Fruit fly (Drosophila melanogaster) whole organism, pupa: ENCODE results near the gene Torsin.

Experiments used
- CG13204 ChIP-seq: fragments of 200-800 bp; sonication (Bioruptor generic); optimal IDR thresholded peaks from 2 replicates; lab custom pipeline; 2018; ENCODE audit warnings: missing biosample characterization, mild to moderate bottlenecking, missing genetic modification characterization, moderate library complexity
- CG17806 ChIP-seq: fragments of 200-800 bp; sonication (Bioruptor generic); optimal IDR thresholded peaks from 2 replicates; lab custom pipeline; 2018; ENCODE audit warnings: missing biosample characterization, mild to moderate bottlenecking, missing genetic modification characterization, moderate library complexity
- EcR ChIP-seq: fragments of 200-800 bp; sonication (Bioruptor generic); optimal IDR thresholded peaks from 3 replicates; lab custom pipeline; 2019; ENCODE audit warnings: missing biosample characterization, missing genetic modification characterization, mild to moderate bottlenecking, moderate library complexity, missing genetic modification reagents
- Ets98B ChIP-seq: fragments of 200-800 bp; sonication (Bioruptor generic); IDR thresholded peaks from 2 replicates; pipeline ENCODE4 v1.3.6; 2022; ENCODE audit warnings: missing biosample characterization, missing genetic modification characterization
- fd96Ca ChIP-seq: fragments of 200-800 bp; sonication (Bioruptor generic); IDR thresholded peaks from 3 replicates; pipeline ENCODE4 v1.3.6; 2022; ENCODE audit warnings: missing biosample characterization, missing genetic modification characterization
- gl ChIP-seq: fragments of 200-800 bp; sonication (Bioruptor generic); optimal IDR thresholded peaks from 2 replicates; lab custom pipeline; 2018; ENCODE audit warnings: missing biosample characterization, mild to moderate bottlenecking, missing genetic modification characterization
- rn ChIP-seq: fragments of 200-800 bp; sonication (Bioruptor generic); IDR thresholded peaks from 2 replicates; pipeline ENCODE4 v1.3.6; 2022; ENCODE audit warnings: missing biosample characterization, missing genetic modification characterization

DNA sequence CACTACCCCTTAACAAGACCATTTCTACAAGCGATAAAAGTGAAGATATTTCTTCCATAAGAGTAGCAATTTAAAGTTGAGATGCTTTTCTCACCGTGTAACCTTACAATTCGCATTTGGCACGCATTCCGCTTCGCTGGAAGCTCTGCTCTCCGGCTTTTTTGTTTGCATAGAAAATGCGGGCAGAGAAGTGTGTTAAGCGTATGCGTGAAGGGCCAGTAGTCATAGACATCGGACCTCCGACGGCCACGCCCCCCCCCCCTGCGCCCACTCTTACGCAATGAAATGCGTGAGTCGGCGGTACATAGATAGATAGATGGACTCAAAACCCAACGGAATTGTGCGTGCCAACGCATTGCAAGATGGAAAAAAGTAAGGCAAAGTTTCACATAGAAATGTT, 19.6 kb upstream of the Torsin start:
- TF ChIP-seq EcR (GFP tag; lab: Kevin White, UChicago): no peak
- TF ChIP-seq gl (tag; lab: Kevin White, UChicago): no peak
- TF ChIP-seq Ets98B: peak; percentile 10; the same call in 1 of the 2 replicates
- no peak for TF ChIP-seq CG13204 (GFP tag; lab: Kevin White, UChicago)
- TF ChIP-seq fd96Ca: 0 out of 3 replicates have a peak, but pooled peaks have one; percentile 10
- TF ChIP-seq rn (GFP tag; lab: Robert Waterston, UW): no peak
- no peak for TF ChIP-seq CG17806 (tag; lab: Kevin White, UChicago)
